Worm (Caenorhabditis elegans): Measurements from ENCODE around the gene C15H7.3.

Gene C15H7.3

ce11 chrIII:9664484-9665221, 12.9 kb upstream of the C15H7.3 start:
- peak; percentile 55 for TF ChIP-seq F13H6.1 (tag; optimal IDR thresholded peaks at IDR 0.05)
- TF ChIP-seq peb-1 (tag; optimal IDR thresholded peaks at IDR 0.05): no peak
- TF ChIP-seq C34F6.9 (tag; optimal IDR thresholded peaks at IDR 0.05): peak; percentile 4
- peak; percentile 71 for TF ChIP-seq sem-4 (tag; optimal IDR thresholded peaks at IDR 0.05)
- TF ChIP-seq nhr-10 (tag; optimal IDR thresholded peaks at IDR 0.05): no peak
- TF ChIP-seq sma-9 (GFP tag; optimal IDR thresholded peaks at IDR 0.05): peak; percentile 80
- TF ChIP-seq sma-9 (tag; optimal IDR thresholded peaks at IDR 0.05): no peak
- no peak for TF ChIP-seq nhr-77 (tag; optimal IDR thresholded peaks at IDR 0.05)
- peak in 1 of 2 experiments; percentile 40 for TF ChIP-seq lsy-2 (tag; optimal IDR thresholded peaks at IDR 0.05)
- no peak for TF ChIP-seq R02D3.7 (tag; optimal IDR thresholded peaks at IDR 0.05)
- peak; percentile 1 for TF ChIP-seq egl-27 (tag; optimal IDR thresholded peaks at IDR 0.05)
- TF ChIP-seq ztf-4 (tag; optimal IDR thresholded peaks at IDR 0.05): no peak
- peak; percentile 26 for TF ChIP-seq zag-1 (tag; optimal IDR thresholded peaks at IDR 0.05)

ce11 chrIII:9663943-9664342, 12.2 kb upstream of the C15H7.3 start:
- TF ChIP-seq nhr-21 (tag; optimal IDR thresholded peaks at IDR 0.05) (no peak), lin-13 (GFP tag; optimal IDR thresholded peaks at IDR 0.05) (no peak), elt-3 (tag; optimal IDR thresholded peaks at IDR 0.05) (no peak), nhr-12 (tag; optimal IDR thresholded peaks at IDR 0.05) (no peak), ama-1 (optimal IDR thresholded peaks at IDR 0.05) (no peak), sma-3 (GFP tag; optimal IDR thresholded peaks at IDR 0.05) (no peak), nhr-6 (tag; optimal IDR thresholded peaks at IDR 0.05) (no peak)

ce11 chrIII:9662266-9662959, 10.6 kb upstream of the C15H7.3 start:
- TF ChIP-seq nhr-129 (tag; optimal IDR thresholded peaks at IDR 0.05) (peak; percentile 35), ztf-1 (GFP tag; conservative IDR thresholded peaks at IDR 0.05) (no peak), R02D3.7 (tag; optimal IDR thresholded peaks at IDR 0.05) (no peak), unc-62 (GFP tag; optimal IDR thresholded peaks at IDR 0.05) (no peak), mab-5 (tag; optimal IDR thresholded peaks at IDR 0.05) (peak; percentile 10), nhr-10 (tag; optimal IDR thresholded peaks at IDR 0.05) (no peak), C34F6.9 (tag; optimal IDR thresholded peaks at IDR 0.05) (peak; percentile 32), blmp-1 (tag; optimal IDR thresholded peaks at IDR 0.05; ENCODE audit: insufficient read depth) (no peak), sma-9 (GFP tag; optimal IDR thresholded peaks at IDR 0.05) (peak; percentile 65), sma-9 (tag; optimal IDR thresholded peaks at IDR 0.05) (no peak), lsy-2 (tag; optimal IDR thresholded peaks at IDR 0.05) (peak in 1 of 2 experiments; percentile 47), snpc-4 (tag; optimal IDR thresholded peaks at IDR 0.05) (no peak), zag-1 (tag; optimal IDR thresholded peaks at IDR 0.05) (no peak), gmeb-1 (tag; optimal IDR thresholded peaks at IDR 0.05) (no peak), ztf-11 (tag; optimal IDR thresholded peaks at IDR 0.05) (no peak), crh-2 (tag; optimal IDR thresholded peaks at IDR 0.05) (no peak), sem-4 (tag; optimal IDR thresholded peaks at IDR 0.05) (peak; percentile 21), elt-3 (tag; optimal IDR thresholded peaks at IDR 0.05) (no peak), nhr-237 (tag; optimal IDR thresholded peaks at IDR 0.05) (no peak), ZK546.5 (tag; optimal IDR thresholded peaks at IDR 0.05) (no peak), egl-27 (tag; optimal IDR thresholded peaks at IDR 0.05) (no peak), F13H6.1 (tag; optimal IDR thresholded peaks at IDR 0.05) (peak; percentile 74)

ce11 chrIII:9661119-9661518, 9.3 kb upstream of the C15H7.3 start:
- TF ChIP-seq sma-9 (GFP tag; optimal IDR thresholded peaks at IDR 0.05): peak; percentile 71
- TF ChIP-seq sma-9 (tag; optimal IDR thresholded peaks at IDR 0.05): no peak
- no peak for TF ChIP-seq gmeb-1 (tag; optimal IDR thresholded peaks at IDR 0.05)
- TF ChIP-seq sem-4 (tag; optimal IDR thresholded peaks at IDR 0.05): peak; percentile 63

- TF ChIP-seq crh-2 (tag; optimal IDR thresholded peaks at IDR 0.05) (no peak), sma-9 (GFP tag; optimal IDR thresholded peaks at IDR 0.05) (peak; percentile 35), sma-9 (tag; optimal IDR thresholded peaks at IDR 0.05) (no peak)
These were observed 6.8 kb upstream of the C15H7.3 start for ce11 chrIII:9658569-9658968.

Measured in whole organism, L2 larva.